Worm (Caenorhabditis elegans): ENCODE data around the gene gbh-2.

The gbh-2 gene

DNA sequence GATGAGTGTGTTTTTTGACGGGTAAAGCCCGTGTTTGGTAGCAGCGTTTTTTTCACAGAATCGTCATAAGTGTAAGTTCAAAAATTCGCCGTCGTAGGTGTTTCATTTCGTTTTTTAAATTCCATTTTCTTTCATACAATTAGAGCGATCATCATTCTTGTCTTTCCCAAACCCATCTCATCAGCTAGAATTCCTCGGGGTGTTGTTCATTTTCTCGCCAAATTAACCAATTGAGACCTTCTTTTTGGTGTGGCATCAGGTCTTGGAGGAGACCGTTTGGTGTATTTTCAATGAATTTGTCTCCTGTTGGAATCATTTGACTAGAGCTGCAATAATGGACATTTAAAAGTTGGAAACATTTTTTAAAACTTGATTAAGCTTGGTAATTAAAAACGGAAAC lies 12.8 kb upstream of the gbh-2 start:
- no peak for TF ChIP-seq unc-39 (tag; optimal IDR thresholded peaks at IDR 0.05)
- TF ChIP-seq alr-1 (tag; optimal IDR thresholded peaks at IDR 0.05) = no peak
- TF ChIP-seq fos-1 (tag; optimal IDR thresholded peaks at IDR 0.05) = no peak
- no peak for TF ChIP-seq nhr-25 (tag; optimal IDR thresholded peaks at IDR 0.05)
- no peak for TF ChIP-seq ztf-11 (tag; optimal IDR thresholded peaks at IDR 0.05)

DNA sequence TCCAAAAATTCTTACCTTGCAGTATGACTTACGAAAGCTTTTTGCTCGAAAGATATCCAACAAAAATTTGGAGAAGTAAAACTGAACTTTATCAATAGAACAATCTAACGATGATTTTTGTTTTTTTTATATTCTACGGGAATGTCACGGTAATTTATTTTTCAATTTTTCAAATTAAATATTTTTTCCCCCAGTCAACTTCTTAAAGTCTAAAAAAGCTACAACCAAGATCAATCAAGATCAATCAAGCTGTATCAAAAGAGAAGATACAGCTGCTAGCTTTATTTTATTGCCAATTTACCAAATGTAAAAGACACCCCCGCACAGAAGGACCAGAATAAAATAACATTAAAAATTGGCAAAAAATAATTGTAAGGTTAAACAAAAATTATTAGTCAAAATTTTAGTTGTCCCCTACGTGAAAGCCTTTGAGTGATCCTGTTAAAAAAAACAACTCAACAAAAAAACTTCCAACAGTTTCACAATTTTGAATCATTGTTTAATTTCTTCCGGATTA lies 10.3 kb upstream of the gbh-2 start, which contains the start of the genes M05D6.1 and M05D6.3:
M05D6.1 (minus strand) TSS at position 101 of the 517 bp plus-strand sequence.
M05D6.3 (plus strand) TSS at position 467 of the 517 bp plus-strand sequence.
- no peak for TF ChIP-seq aly-2 (tag; optimal IDR thresholded peaks at IDR 0.05)
- TF ChIP-seq fos-1 (tag; optimal IDR thresholded peaks at IDR 0.05) = no peak
- no peak for TF ChIP-seq nhr-77 (tag; optimal IDR thresholded peaks at IDR 0.05)
- TF ChIP-seq ztf-4 (tag; optimal IDR thresholded peaks at IDR 0.05) = no peak
- TF ChIP-seq unc-55 (GFP tag; optimal IDR thresholded peaks at IDR 0.05) = no peak
- TF ChIP-seq nhr-237 (tag; optimal IDR thresholded peaks at IDR 0.05) = no peak
- no peak for TF ChIP-seq ama-1 (optimal IDR thresholded peaks at IDR 0.05)
- no peak for TF ChIP-seq lin-13 (GFP tag; optimal IDR thresholded peaks at IDR 0.05)
- TF ChIP-seq mbf-1 (tag; optimal IDR thresholded peaks at IDR 0.05) = no peak
- TF ChIP-seq gmeb-1 (tag; optimal IDR thresholded peaks at IDR 0.05) = no peak
- no peak for TF ChIP-seq C34F6.9 (tag; optimal IDR thresholded peaks at IDR 0.05)
- no peak for TF ChIP-seq ceh-16 (tag; optimal IDR thresholded peaks at IDR 0.05)
- no peak for TF ChIP-seq sma-3 (GFP tag; optimal IDR thresholded peaks at IDR 0.05)
- no peak for TF ChIP-seq elt-3 (tag; optimal IDR thresholded peaks at IDR 0.05)
- TF ChIP-seq unc-39 (tag; optimal IDR thresholded peaks at IDR 0.05) = no peak
- no peak for TF ChIP-seq peb-1 (tag; optimal IDR thresholded peaks at IDR 0.05)

DNA sequence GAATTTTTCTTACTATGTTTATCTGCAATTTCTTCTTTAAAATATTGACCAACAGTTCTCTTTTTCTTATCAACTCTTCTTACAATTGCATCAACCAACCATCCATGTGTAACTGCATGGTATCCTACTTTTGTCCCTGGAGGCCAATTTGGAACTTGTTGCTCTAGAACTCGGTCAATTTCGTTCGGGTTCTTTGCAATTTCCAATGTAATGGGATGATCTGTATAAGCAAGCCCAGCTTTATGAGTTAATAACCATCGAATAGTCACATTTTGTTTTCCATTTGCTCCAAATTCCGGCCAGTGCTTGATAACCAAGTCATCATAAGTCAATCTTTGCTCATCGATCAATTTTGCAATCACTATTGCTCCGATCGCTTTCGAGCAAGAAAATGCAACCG lies 6.3 kb upstream of the gbh-2 start:
- TF ChIP-seq aly-2 (tag; optimal IDR thresholded peaks at IDR 0.05) (no peak), nhr-25 (tag; optimal IDR thresholded peaks at IDR 0.05) (no peak), ama-1 (optimal IDR thresholded peaks at IDR 0.05) (peak; percentile 70)

DNA sequence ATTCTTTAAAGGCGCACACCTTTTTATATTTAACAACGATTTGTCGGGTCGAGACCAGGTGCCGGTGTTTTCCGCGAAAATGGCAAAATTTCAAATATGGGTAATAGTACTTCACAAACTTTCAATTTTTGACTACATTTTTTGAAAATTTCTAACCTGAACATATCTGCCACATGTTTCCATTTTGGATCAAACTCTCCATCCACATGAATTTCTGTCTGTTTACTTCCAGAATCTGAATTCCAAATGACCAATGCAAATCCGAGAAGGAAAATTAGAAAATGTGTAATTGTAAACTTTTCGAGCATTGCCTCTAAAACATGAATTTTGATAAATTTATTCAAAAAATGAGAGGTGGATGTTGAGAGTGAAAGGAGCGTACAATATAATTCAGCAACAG lies 5.5 kb upstream of the gbh-2 start, which contains the start of gene lact-4:
lact-4 (minus strand) TSS at position 313 of the 400 bp plus-strand sequence.
- TF ChIP-seq nhr-10 (tag; optimal IDR thresholded peaks at IDR 0.05) (no peak), nhr-25 (tag; optimal IDR thresholded peaks at IDR 0.05) (no peak), nhr-237 (tag; optimal IDR thresholded peaks at IDR 0.05) (no peak), nhr-12 (tag; optimal IDR thresholded peaks at IDR 0.05) (no peak), nhr-77 (tag; optimal IDR thresholded peaks at IDR 0.05) (no peak), lsy-2 (tag; optimal IDR thresholded peaks at IDR 0.05) (no peak)

DNA sequence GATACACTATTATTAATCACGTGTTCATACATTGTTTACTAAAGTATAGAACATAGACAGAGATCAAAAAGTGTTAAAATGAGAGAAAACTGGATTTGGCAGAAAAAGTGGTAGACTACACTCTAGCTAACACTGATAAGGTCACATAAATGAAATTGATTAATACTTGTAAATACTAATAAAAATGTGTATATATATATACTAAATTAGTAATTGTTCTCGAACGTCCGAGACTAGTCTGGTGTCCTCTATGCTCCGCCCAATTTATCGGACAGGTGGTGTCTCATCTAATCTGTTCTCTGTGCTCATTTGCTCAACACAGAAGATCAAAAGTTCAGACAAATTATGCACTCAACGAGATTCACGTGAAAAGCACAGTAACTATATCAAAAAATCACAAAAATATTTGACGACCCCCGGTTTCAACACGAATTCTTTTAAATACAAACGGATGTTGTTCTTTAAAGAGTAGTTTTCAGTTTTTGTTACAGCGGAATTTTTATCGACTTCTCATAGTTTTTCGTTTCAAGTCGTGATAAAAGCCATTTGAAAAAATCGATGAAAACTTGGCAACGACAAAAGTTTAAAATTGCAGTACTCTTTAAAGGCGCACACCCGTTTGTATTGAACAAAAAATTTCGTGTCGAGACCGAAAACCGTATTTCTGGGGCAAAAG lies 4.5 kb upstream of the gbh-2 start:
- TF ChIP-seq unc-62 (GFP tag; optimal IDR thresholded peaks at IDR 0.05) (no peak), gmeb-1 (tag; optimal IDR thresholded peaks at IDR 0.05) (no peak), alr-1 (tag; optimal IDR thresholded peaks at IDR 0.05) (no peak), fos-1 (tag; optimal IDR thresholded peaks at IDR 0.05) (peak; percentile 5), ZK546.5 (tag; optimal IDR thresholded peaks at IDR 0.05) (no peak), zag-1 (tag; optimal IDR thresholded peaks at IDR 0.05) (no peak), elt-3 (tag; optimal IDR thresholded peaks at IDR 0.05) (no peak), nhr-129 (tag; optimal IDR thresholded peaks at IDR 0.05) (peak; percentile 29), sma-3 (GFP tag; optimal IDR thresholded peaks at IDR 0.05) (no peak), lsy-2 (tag; optimal IDR thresholded peaks at IDR 0.05) (peak in 1 of 2 experiments; percentile 24), Y55F3AM.14 (GFP tag; optimal IDR thresholded peaks at IDR 0.05) (no peak), F13H6.1 (tag; optimal IDR thresholded peaks at IDR 0.05) (peak; percentile 4), sem-4 (tag; optimal IDR thresholded peaks at IDR 0.05) (no peak), crh-2 (tag; optimal IDR thresholded peaks at IDR 0.05) (peak; percentile 2), nhr-25 (tag; optimal IDR thresholded peaks at IDR 0.05) (no peak), ceh-82 (tag; optimal IDR thresholded peaks at IDR 0.05) (no peak), ztf-11 (tag; optimal IDR thresholded peaks at IDR 0.05) (no peak), egl-27 (tag; optimal IDR thresholded peaks at IDR 0.05) (no peak), nhr-21 (tag; optimal IDR thresholded peaks at IDR 0.05) (no peak), nhr-237 (tag; optimal IDR thresholded peaks at IDR 0.05) (no peak), ztf-1 (GFP tag; conservative IDR thresholded peaks at IDR 0.05) (no peak), sma-9 (GFP tag; optimal IDR thresholded peaks at IDR 0.05) (peak; percentile 68), sma-9 (tag; optimal IDR thresholded peaks at IDR 0.05) (no peak), ztf-4 (tag; optimal IDR thresholded peaks at IDR 0.05) (peak; percentile 58), C34F6.9 (tag; optimal IDR thresholded peaks at IDR 0.05) (peak; percentile 41), nhr-77 (tag; optimal IDR thresholded peaks at IDR 0.05) (no peak), mdl-1 (tag; optimal IDR thresholded peaks at IDR 0.05) (no peak), nhr-6 (tag; optimal IDR thresholded peaks at IDR 0.05) (no peak), R02D3.7 (tag; optimal IDR thresholded peaks at IDR 0.05) (no peak)
